Worm (Caenorhabditis elegans) whole organism, early embryonic: ENCODE results near the gene arrd-15.

Experiments used
- F13C5.2 ChIP-seq: sonication (generic microtip); optimal IDR thresholded peaks from 2 replicates; lab custom pipeline; 2017; ENCODE audit warnings: mild to moderate bottlenecking, missing genetic modification characterization, inconsistent platforms, missing compliant biosample characterization
- ama-1 ChIP-seq: fragments of 150-350 bp; optimal IDR thresholded peaks from 2 replicates; lab custom pipeline; 2014
- hmg-4 ChIP-seq: fragments of 200-800 bp; sonication (Bioruptor generic); optimal IDR thresholded peaks from 2 replicates; lab custom pipeline; 2018; ENCODE audit warnings: mild to moderate bottlenecking, missing genetic modification characterization, missing compliant biosample characterization

- no peak for TF ChIP-seq hmg-4 (GFP tag; lab: Kevin White, UChicago)
- TF ChIP-seq ama-1, result no peak
- TF ChIP-seq F13C5.2 (tag; lab: Kevin White, UChicago), result no peak
These were observed 5.9 kb upstream of the arrd-15 start, which contains the start of gene ZK637.12 for ce11 chrIII:8923937-8924336.
